Worm (Caenorhabditis elegans) whole organism, L4 larva: ENCODE measurements around the gene D1086.17.
A peak's percentile ranks its signal among the peaks of the same experiment; 100 is the strongest.
"Not testable (repeated sequence)": the region's sequence is repeated elsewhere in the genome, so short reads cannot be mapped to it uniquely, and the experiment has no call there.

Source experiments
- D1046.2 ChIP-seq: fragments of 200-800 bp; sonication (Bioruptor generic); IDR thresholded peaks from 2 replicates; pipeline ENCODE4 v1.3.6; 2022; ENCODE audit warnings: missing genetic modification characterization, missing compliant biosample characterization
- F10B5.3 ChIP-seq: sonication (generic microtip); optimal IDR thresholded peaks from 2 replicates; lab custom pipeline; 2016; ENCODE audit warnings: mild to moderate bottlenecking, missing genetic modification characterization, missing compliant biosample characterization
- F44E2.7 ChIP-seq: fragments of 200-800 bp; sonication (Bioruptor generic); IDR thresholded peaks from 2 replicates; pipeline ENCODE4 v2.1.2; 2022; ENCODE audit warnings: missing genetic modification characterization, missing compliant biosample characterization
- T20F7.1 ChIP-seq: fragments of 200-800 bp; sonication (Bioruptor generic); optimal IDR thresholded peaks from 2 replicates; lab custom pipeline; 2018; ENCODE audit warnings: mild to moderate bottlenecking, missing genetic modification characterization, missing compliant biosample characterization
- Y105C5A.15 ChIP-seq: fragments of 200-800 bp; sonication (Bioruptor generic); IDR thresholded peaks from 2 replicates; pipeline ENCODE4 v1.3.6; 2022; ENCODE audit warnings: missing genetic modification characterization, missing compliant biosample characterization
- Y48G9A.11 ChIP-seq: fragments of 200-800 bp; sonication (Bioruptor generic); IDR thresholded peaks from 2 replicates; pipeline ENCODE4 v1.3.6; 2022; ENCODE audit warnings: missing genetic modification reagents, missing genetic modification characterization, missing compliant biosample characterization
- ZK337.2 ChIP-seq: fragments of 200-800 bp; sonication (Bioruptor generic); IDR thresholded peaks from 2 replicates; pipeline ENCODE4 v1.3.6; 2022; ENCODE audit warnings: missing genetic modification reagents, missing genetic modification characterization, missing compliant biosample characterization
- aha-1 ChIP-seq: fragments of 150-350 bp; peaks from one replicate; lab custom pipeline; 2014; ENCODE audit warnings: missing biosample characterization, missing genetic modification characterization
- ceh-20 ChIP-seq: fragments of 200-800 bp; sonication (Bioruptor generic); IDR thresholded peaks from 2 replicates; pipeline ENCODE4 v1.3.6; 2022; ENCODE audit warnings: missing genetic modification reagents, missing genetic modification characterization, missing compliant biosample characterization
- ceh-44 ChIP-seq: fragments of 200-800 bp; sonication (Bioruptor generic); IDR thresholded peaks from 2 replicates; pipeline ENCODE4 v1.3.6; 2022; ENCODE audit warnings: missing genetic modification reagents, missing genetic modification characterization, missing compliant biosample characterization
- ces-1 ChIP-seq: fragments of 150-350 bp; sonication (generic microtip); optimal IDR thresholded peaks from 4 replicates; lab custom pipeline; 2014; ENCODE audit warnings: missing biosample characterization, missing genetic modification reagents, missing genetic modification characterization
- daf-8 ChIP-seq: fragments of 200-800 bp; sonication (Bioruptor generic); IDR thresholded peaks from 2 replicates; pipeline ENCODE4 v1.3.6; 2022; ENCODE audit warnings: missing genetic modification characterization, missing compliant biosample characterization
- dmd-6 ChIP-seq: fragments of 200-800 bp; sonication (Bioruptor generic); IDR thresholded peaks from 2 replicates; pipeline ENCODE4 v1.3.6; 2022; ENCODE audit warnings: missing genetic modification reagents, missing genetic modification characterization, missing compliant biosample characterization
- dmd-9 ChIP-seq: fragments of 200-800 bp; sonication (Bioruptor generic); IDR thresholded peaks from 2 replicates; pipeline ENCODE4 v1.3.6; 2022; ENCODE audit warnings: missing genetic modification reagents, missing genetic modification characterization, missing compliant biosample characterization
- duxl-1 ChIP-seq: sonication (generic microtip); optimal IDR thresholded peaks from 2 replicates; lab custom pipeline; 2016; ENCODE audit warnings: mild to moderate bottlenecking, missing genetic modification characterization, moderate library complexity, missing compliant biosample characterization; ENCODE audit not compliant: poor library complexity
- dve-1 ChIP-seq: sonication (generic microtip); optimal IDR thresholded peaks from 2 replicates; lab custom pipeline; 2017; ENCODE audit warnings: antibody characterized with exemption, mild to moderate bottlenecking, missing genetic modification characterization, missing compliant biosample characterization; ENCODE audit not compliant: insufficient read depth
- egl-43 ChIP-seq: fragments of 200-800 bp; sonication (Bioruptor generic); IDR thresholded peaks from 2 replicates; pipeline ENCODE4 v1.3.6; 2022; ENCODE audit warnings: missing genetic modification reagents, missing genetic modification characterization, missing compliant biosample characterization
- hlh-11 ChIP-seq: fragments of 200-800 bp; sonication (Bioruptor generic); optimal IDR thresholded peaks from 2 replicates; lab custom pipeline; 2018; ENCODE audit warnings: mild to moderate bottlenecking, missing genetic modification characterization, missing compliant biosample characterization
- hmg-1.1 ChIP-seq: fragments of 200-800 bp; sonication (Bioruptor generic); IDR thresholded peaks from 2 replicates; pipeline ENCODE4 v1.3.6; 2022; ENCODE audit warnings: missing genetic modification reagents, missing genetic modification characterization, missing compliant biosample characterization
- lin-15B ChIP-seq: fragments of 150-350 bp; sonication (generic microtip); optimal IDR thresholded peaks from 3 replicates; lab custom pipeline; 2014; ENCODE audit warnings: missing biosample characterization, missing genetic modification characterization
- lin-29 ChIP-seq: fragments of 200-800 bp; sonication (Bioruptor generic); IDR thresholded peaks from 2 replicates; pipeline ENCODE4 v1.3.6; 2022; ENCODE audit warnings: missing genetic modification reagents, missing genetic modification characterization, missing compliant biosample characterization
- lin-38 ChIP-seq: fragments of 200-800 bp; sonication (Bioruptor generic); IDR thresholded peaks from 2 replicates; pipeline ENCODE4 v1.3.6; 2022; ENCODE audit warnings: missing genetic modification reagents, missing genetic modification characterization, missing compliant biosample characterization
- lsy-2 ChIP-seq, 2 experiments: fragments of 150-350 bp in 1 of 2; sonication (generic microtip) in 1 of 2; optimal IDR thresholded peaks; 2 replicates each; lab custom pipeline; 2014 to 2017; ENCODE audit warnings: missing biosample characterization in 2 of 2, missing genetic modification characterization in 2 of 2
- madf-9 ChIP-seq: fragments of 200-800 bp; sonication (Bioruptor generic); conservative IDR thresholded peaks from 2 replicates; pipeline ENCODE4 v1.3.6; 2022; ENCODE audit warnings: missing genetic modification reagents, missing genetic modification characterization, missing compliant biosample characterization
- mep-1 ChIP-seq: fragments of 150-350 bp; sonication (generic microtip); optimal IDR thresholded peaks from 3 replicates; lab custom pipeline; 2014; ENCODE audit warnings: missing biosample characterization, missing genetic modification characterization
- mxl-2 ChIP-seq: fragments of 200-800 bp; sonication (Bioruptor generic); conservative IDR thresholded peaks from 2 replicates; pipeline ENCODE4 v1.3.6; 2022; ENCODE audit warnings: missing genetic modification reagents, missing genetic modification characterization, missing compliant biosample characterization
- mxl-3 ChIP-seq: fragments of 200-800 bp; sonication (Bioruptor generic); optimal IDR thresholded peaks from 2 replicates; lab custom pipeline; 2018; ENCODE audit warnings: mild to moderate bottlenecking, missing genetic modification characterization, missing compliant biosample characterization
- nhr-102 ChIP-seq: sonication (generic microtip); optimal IDR thresholded peaks from 2 replicates; lab custom pipeline; 2016; ENCODE audit warnings: mild to moderate bottlenecking, missing genetic modification characterization, moderate library complexity, missing compliant biosample characterization
- nhr-28 ChIP-seq: fragments of 150-350 bp; optimal IDR thresholded peaks from 2 replicates; lab custom pipeline; 2014; ENCODE audit warnings: missing biosample characterization, missing genetic modification characterization
- nhr-41 ChIP-seq: fragments of 200-800 bp; sonication (Bioruptor generic); IDR thresholded peaks from 2 replicates; pipeline ENCODE4 v1.3.6; 2022; ENCODE audit warnings: missing genetic modification reagents, missing genetic modification characterization, missing compliant biosample characterization
- nhr-6 ChIP-seq: fragments of 150-350 bp; optimal IDR thresholded peaks from 2 replicates; lab custom pipeline; 2014; ENCODE audit warnings: missing biosample characterization, missing genetic modification characterization
- pha-4 ChIP-seq, 2 experiments: fragments of 150-350 bp in 1 of 2; fragments of 200-800 bp in 1 of 2; sonication (Bioruptor generic) in 1 of 2; IDR thresholded peaks in 1 of 2; optimal IDR thresholded peaks in 1 of 2; 2 replicates each; pipeline versions ENCODE4 v1.3.6 to Lab custom; 2014 to 2022; ENCODE audit warnings: missing genetic modification characterization in 2 of 2, missing genetic modification reagents in 2 of 2, missing biosample characterization in 1 of 2, missing compliant biosample characterization in 1 of 2
- php-3 ChIP-seq: fragments of 200-800 bp; sonication (Bioruptor generic); IDR thresholded peaks from 2 replicates; pipeline ENCODE4 v1.3.6; 2022; ENCODE audit warnings: missing genetic modification reagents, missing genetic modification characterization, missing compliant biosample characterization
- set-16 ChIP-seq: fragments of 200-800 bp; sonication (Bioruptor generic); IDR thresholded peaks from 2 replicates; pipeline ENCODE4 v1.3.6; 2022; ENCODE audit warnings: missing genetic modification reagents, missing genetic modification characterization, missing compliant biosample characterization
- spr-1 ChIP-seq: sonication (generic microtip); optimal IDR thresholded peaks from 2 replicates; lab custom pipeline; 2016; ENCODE audit warnings: mild to moderate bottlenecking, missing genetic modification characterization, missing compliant biosample characterization
- tag-97 ChIP-seq: fragments of 200-800 bp; sonication (Bioruptor generic); IDR thresholded peaks from 2 replicates; pipeline ENCODE4 v1.3.6; 2022; ENCODE audit warnings: missing genetic modification characterization, missing compliant biosample characterization
- tra-1 ChIP-seq: fragments of 200-800 bp; sonication (Bioruptor generic); IDR thresholded peaks from 2 replicates; pipeline ENCODE4 v1.3.6; 2022; ENCODE audit warnings: missing genetic modification reagents, missing genetic modification characterization, missing compliant biosample characterization
- unc-130 ChIP-seq: sonication (generic microtip); optimal IDR thresholded peaks from 2 replicates; lab custom pipeline; 2016; ENCODE audit warnings: missing genetic modification reagents, missing genetic modification characterization, missing compliant biosample characterization
- vab-7 ChIP-seq: fragments of 200-800 bp; sonication (Bioruptor generic); IDR thresholded peaks from 2 replicates; pipeline ENCODE4 v1.3.6; 2022; ENCODE audit warnings: missing genetic modification reagents, missing genetic modification characterization, missing compliant biosample characterization
- zfp-2 ChIP-seq: sonication (generic microtip); optimal IDR thresholded peaks from 2 replicates; lab custom pipeline; 2016; ENCODE audit warnings: mild to moderate bottlenecking, missing genetic modification characterization, missing compliant biosample characterization
- zfp-3 ChIP-seq: fragments of 200-800 bp; sonication (Bioruptor generic); conservative IDR thresholded peaks from 2 replicates; pipeline ENCODE4 v1.3.6; 2022; ENCODE audit warnings: missing genetic modification reagents, missing genetic modification characterization, missing compliant biosample characterization
- zip-2 ChIP-seq: fragments of 150-350 bp; optimal IDR thresholded peaks from 2 replicates; lab custom pipeline; 2014; ENCODE audit warnings: missing biosample characterization, missing genetic modification characterization

Gene D1086.17

ce11 chrV:14038328-14039084, 29.2 kb upstream of the D1086.17 start, which contains the start of gene vps-39 (continued):
- TF ChIP-seq egl-43 (peak; percentile 92), tra-1 (GFP tag; lab: Robert Waterston, UW) (peak; percentile 76; the same call in 1 of the 2 replicates), unc-130 (GFP tag; lab: Kevin White, UChicago) (peak; percentile 43), nhr-41 (GFP tag; lab: Robert Waterston, UW) (peak; percentile 72; the same call in 1 of the 2 replicates), D1046.2 (GFP tag; lab: Robert Waterston, UW) (peak; percentile 94), F44E2.7 (GFP tag; lab: Robert Waterston, UW) (peak; percentile 66; the same call in 1 of the 2 replicates), pha-4 (GFP tag; IDR thresholded peaks at IDR 0.05; lab: Robert Waterston, UW) (peak; percentile 86), set-16 (GFP tag; lab: Robert Waterston, UW) (peak; percentile 87), tag-97 (GFP tag; lab: Robert Waterston, UW) (0 out of 2 replicates have a peak, but pooled peaks have one; percentile 42), ZK337.2 (0 out of 2 replicates have a peak, but pooled peaks have one; percentile 67), vab-7 (GFP tag; lab: Robert Waterston, UW) (peak; percentile 95), daf-8 (GFP tag; lab: Robert Waterston, UW) (peak; percentile 71; the same call in 1 of the 2 replicates), ceh-20 (peak; percentile 96), lin-15B (tag; lab: Kevin White, UChicago) (peak; percentile 17), dve-1 (tag; lab: Kevin White, UChicago) (peak; percentile 3)
- not testable (repeated sequence) for TF ChIP-seq pha-4 (tag; optimal IDR thresholded peaks at IDR 0.05; lab: Kevin White, UChicago)

ce11 chrV:14049274-14049673, 18.4 kb upstream of the D1086.17 start, which contains the start of gene F58D12.1:
Gene F58D12.1, plus strand, starts transcription at chrV:14049574.
- TF ChIP-seq nhr-28, zfp-2, duxl-1 (tag; lab: Kevin White, UChicago): not testable (repeated sequence)

ce11 chrV:14055097-14055496, 12.6 kb upstream of the D1086.17 start:
- TF ChIP-seq mxl-2 (peak; percentile 88), lin-15B (tag; lab: Kevin White, UChicago) (peak; percentile 14), spr-1 (tag; lab: Kevin White, UChicago) (peak; percentile 84), ZK337.2 (peak; percentile 99), F44E2.7 (GFP tag; lab: Robert Waterston, UW) (peak; percentile 86), zfp-2 (tag; lab: Kevin White, UChicago) (peak; percentile 42), madf-9 (GFP tag; lab: Robert Waterston, UW) (peak; percentile 97), mxl-3 (GFP tag; lab: Kevin White, UChicago) (peak; percentile 85), zfp-3 (GFP tag; lab: Robert Waterston, UW) (peak; percentile 96), tra-1 (GFP tag; lab: Robert Waterston, UW) (peak; percentile 98), lsy-2 (tag; optimal IDR thresholded peaks at IDR 0.05; lab: Kevin White, UChicago) (peak; percentile 42 to 93), hlh-11 (tag; lab: Kevin White, UChicago) (peak; percentile 95), dmd-9 (GFP tag; lab: Robert Waterston, UW) (peak; percentile 99), ceh-44 (GFP tag; lab: Robert Waterston, UW) (peak; percentile 96), dmd-6 (GFP tag; lab: Robert Waterston, UW) (peak; percentile 99), lin-38 (GFP tag; lab: Robert Waterston, UW) (peak; percentile 98), T20F7.1 (GFP tag; lab: Kevin White, UChicago) (peak; percentile 89), aha-1 (peak; percentile 97), nhr-102 (tag; lab: Kevin White, UChicago) (peak; percentile 95), lin-29 (GFP tag; lab: Robert Waterston, UW) (peak; percentile 83), nhr-41 (GFP tag; lab: Robert Waterston, UW) (peak; percentile 74; the same call in 1 of the 2 replicates), php-3 (GFP tag; lab: Robert Waterston, UW) (peak; percentile 97), Y48G9A.11 (peak; percentile 92), nhr-6 (tag; lab: Kevin White, UChicago) (peak; percentile 87), mep-1 (tag; lab: Kevin White, UChicago) (peak; percentile 90), Y105C5A.15 (peak; percentile 89; the same call in 1 of the 2 replicates), zip-2 (tag; lab: Kevin White, UChicago) (peak; percentile 69), ces-1 (GFP tag; lab: Kevin White, UChicago) (peak; percentile 69), F10B5.3 (tag; lab: Kevin White, UChicago) (peak; percentile 18), hmg-1.1 (GFP tag; lab: Robert Waterston, UW) (peak; percentile 92), dve-1 (tag; lab: Kevin White, UChicago) (peak; percentile 93)
